Fruit fly (Drosophila melanogaster) whole organism, wandering third instar larva: ENCODE data around the gene Cog2.
A peak's percentile ranks its signal among the peaks of the same experiment; 100 is the strongest.

Source experiments
- Abd-B ChIP-seq: fragments of >200 bp; optimal IDR thresholded peaks from 2 replicates; lab custom pipeline; 2017; ENCODE audit warnings: missing biosample characterization, missing genetic modification characterization
- CG32264 ChIP-seq: fragments of 200-800 bp; sonication (Bioruptor generic); optimal IDR thresholded peaks from 2 replicates; lab custom pipeline; 2016; ENCODE audit warnings: missing biosample characterization, missing genetic modification characterization
- CG9705 ChIP-seq: fragments of 200-800 bp; sonication (Bioruptor generic); optimal IDR thresholded peaks from 2 replicates; lab custom pipeline; 2018; ENCODE audit warnings: missing biosample characterization, mild to moderate bottlenecking, missing genetic modification characterization
- CrebA ChIP-seq: fragments of 200-800 bp; sonication (Bioruptor generic); optimal IDR thresholded peaks from 2 replicates; lab custom pipeline; 2016; ENCODE audit warnings: missing biosample characterization, mild to moderate bottlenecking, missing genetic modification characterization, borderline replicate concordance
- Dif ChIP-seq: fragments of 200-275, 200-300 bp; sonication (Bioruptor generic); optimal IDR thresholded peaks from 2 replicates; lab custom pipeline; 2018; ENCODE audit warnings: missing biosample characterization, missing genetic modification characterization; ENCODE audit not compliant: partially characterized antibody
- GATAd ChIP-seq: sonication (Bioruptor generic); optimal IDR thresholded peaks from 2 replicates; lab custom pipeline; 2016; ENCODE audit warnings: missing biosample characterization, missing genetic modification characterization
- HLH106 ChIP-seq: fragments of 200-800 bp; optimal IDR thresholded peaks from 3 replicates; lab custom pipeline; 2019; ENCODE audit warnings: missing biosample characterization, mild to moderate bottlenecking, missing genetic modification characterization, moderate library complexity
- Hnf4 ChIP-seq: fragments of 200-800 bp; sonication (Bioruptor generic); optimal IDR thresholded peaks from 2 replicates; lab custom pipeline; 2016; ENCODE audit warnings: missing biosample characterization, mild to moderate bottlenecking, missing genetic modification characterization
- Hr78 ChIP-seq: fragments of >200 bp; optimal IDR thresholded peaks from 2 replicates; lab custom pipeline; 2017; ENCODE audit warnings: missing biosample characterization, missing genetic modification characterization
- Hr83 ChIP-seq: fragments of 200-300 bp; sonication (Bioruptor generic); optimal IDR thresholded peaks from 2 replicates; lab custom pipeline; 2016; ENCODE audit warnings: missing biosample characterization, mild to moderate bottlenecking, missing genetic modification characterization, moderate library complexity; ENCODE audit not compliant: poor library complexity, severe bottlenecking
- Mio ChIP-seq: sonication (Bioruptor generic); optimal IDR thresholded peaks from 2 replicates; lab custom pipeline; 2016; ENCODE audit warnings: missing biosample characterization, missing genetic modification characterization
- Myc ChIP-seq: fragments of >200 bp; optimal IDR thresholded peaks from 2 replicates; lab custom pipeline; 2017
- OdsH ChIP-seq: fragments of 200-800 bp; sonication (Bioruptor generic); optimal IDR thresholded peaks from 2 replicates; lab custom pipeline; 2016; ENCODE audit warnings: missing biosample characterization, mild to moderate bottlenecking, missing genetic modification characterization
- Rel ChIP-seq, 2 experiments: fragments of 200-800 bp; sonication (Bioruptor generic) in 1 of 2; optimal IDR thresholded peaks; 2 replicates in 1 of 2; 3 replicates in 1 of 2; lab custom pipeline; 2016 to 2019; ENCODE audit warnings: mild to moderate bottlenecking in 2 of 2, missing biosample characterization in 2 of 2, missing genetic modification characterization in 2 of 2, moderate library complexity in 1 of 2
- Sp1 ChIP-seq: fragments of 200-800 bp; sonication (Bioruptor generic); optimal IDR thresholded peaks from 3 replicates; lab custom pipeline; 2019; ENCODE audit warnings: missing biosample characterization, mild to moderate bottlenecking, missing genetic modification characterization, moderate library complexity
- Vsx2 ChIP-seq: fragments of 200-300, 225-300 bp; sonication (Bioruptor generic); optimal IDR thresholded peaks from 2 replicates; lab custom pipeline; 2018; ENCODE audit warnings: missing biosample characterization, missing genetic modification characterization; ENCODE audit not compliant: partially characterized antibody
- br ChIP-seq: fragments of 200-800 bp; sonication (Bioruptor generic); optimal IDR thresholded peaks from 2 replicates; lab custom pipeline; 2016; ENCODE audit warnings: missing biosample characterization, missing genetic modification characterization
- brk ChIP-seq: fragments of 200-800 bp; sonication (Bioruptor generic); optimal IDR thresholded peaks from 2 replicates; lab custom pipeline; 2016; ENCODE audit warnings: missing biosample characterization, mild to moderate bottlenecking, missing genetic modification characterization
- dl ChIP-seq, 2 experiments: fragments of 175-275, 200-275 bp in 1 of 2; fragments of 200-275 bp in 1 of 2; sonication (Bioruptor generic); optimal IDR thresholded peaks; lab custom pipeline; 2018; ENCODE audit warnings: mild to moderate bottlenecking in 2 of 2, missing biosample characterization in 2 of 2, missing genetic modification characterization in 2 of 2, moderate library complexity in 2 of 2; ENCODE audit not compliant: partially characterized antibody in 2 of 2, insufficient read depth in 1 of 2
- dmrt93B ChIP-seq: fragments of 200-800 bp; sonication (Bioruptor generic); optimal IDR thresholded peaks from 2 replicates; lab custom pipeline; 2018; ENCODE audit warnings: missing biosample characterization, mild to moderate bottlenecking, missing genetic modification characterization
- dsf ChIP-seq: sonication (Bioruptor generic); optimal IDR thresholded peaks from 2 replicates; lab custom pipeline; 2016; ENCODE audit warnings: missing biosample characterization, missing genetic modification characterization, borderline replicate concordance
- foxo ChIP-seq, 2 experiments: fragments of 200-800 bp; sonication (Bioruptor generic); optimal IDR thresholded peaks; 2 replicates in 1 of 2; 3 replicates in 1 of 2; lab custom pipeline; 2016 to 2017; ENCODE audit warnings: missing biosample characterization in 2 of 2, missing genetic modification characterization in 2 of 2
- fru ChIP-seq: fragments of 200-800 bp; sonication (Bioruptor generic); optimal IDR thresholded peaks from 3 replicates; lab custom pipeline; 2016; ENCODE audit warnings: missing biosample characterization, mild to moderate bottlenecking, missing genetic modification characterization
- h ChIP-seq: fragments of 200-800 bp; sonication (Bioruptor generic); optimal IDR thresholded peaks from 3 replicates; lab custom pipeline; 2016; ENCODE audit warnings: missing biosample characterization, mild to moderate bottlenecking, missing genetic modification characterization
- lola ChIP-seq: fragments of >200 bp; optimal IDR thresholded peaks from 2 replicates; lab custom pipeline; 2017; ENCODE audit warnings: missing biosample characterization, missing genetic modification characterization
- pan ChIP-seq: fragments of >200 bp; optimal IDR thresholded peaks from 2 replicates; lab custom pipeline; 2017
- psq ChIP-seq: fragments of 200-800 bp; sonication (Bioruptor generic); optimal IDR thresholded peaks from 3 replicates; lab custom pipeline; 2017; ENCODE audit warnings: missing biosample characterization, mild to moderate bottlenecking, missing genetic modification characterization, moderate library complexity
- rgr ChIP-seq: fragments of 200-800 bp; sonication (Bioruptor generic); optimal IDR thresholded peaks from 3 replicates; lab custom pipeline; 2016; ENCODE audit warnings: missing biosample characterization, mild to moderate bottlenecking, missing genetic modification characterization
- sage ChIP-seq: fragments of 200-800 bp; sonication (Bioruptor generic); optimal IDR thresholded peaks from 2 replicates; lab custom pipeline; 2016; ENCODE audit warnings: missing biosample characterization, mild to moderate bottlenecking, missing genetic modification characterization
- sv ChIP-seq: fragments of 200-800 bp; sonication (Bioruptor generic); optimal IDR thresholded peaks from 3 replicates; lab custom pipeline; 2016; ENCODE audit warnings: missing biosample characterization, missing genetic modification characterization
- usp ChIP-seq: fragments of >200 bp; optimal IDR thresholded peaks from 2 replicates; lab custom pipeline; 2017; ENCODE audit warnings: missing biosample characterization, missing genetic modification characterization
- woc ChIP-seq: sonication (Bioruptor generic); optimal IDR thresholded peaks from 2 replicates; lab custom pipeline; 2016; ENCODE audit warnings: missing biosample characterization, mild to moderate bottlenecking, missing genetic modification characterization

Gene Cog2

DNA sequence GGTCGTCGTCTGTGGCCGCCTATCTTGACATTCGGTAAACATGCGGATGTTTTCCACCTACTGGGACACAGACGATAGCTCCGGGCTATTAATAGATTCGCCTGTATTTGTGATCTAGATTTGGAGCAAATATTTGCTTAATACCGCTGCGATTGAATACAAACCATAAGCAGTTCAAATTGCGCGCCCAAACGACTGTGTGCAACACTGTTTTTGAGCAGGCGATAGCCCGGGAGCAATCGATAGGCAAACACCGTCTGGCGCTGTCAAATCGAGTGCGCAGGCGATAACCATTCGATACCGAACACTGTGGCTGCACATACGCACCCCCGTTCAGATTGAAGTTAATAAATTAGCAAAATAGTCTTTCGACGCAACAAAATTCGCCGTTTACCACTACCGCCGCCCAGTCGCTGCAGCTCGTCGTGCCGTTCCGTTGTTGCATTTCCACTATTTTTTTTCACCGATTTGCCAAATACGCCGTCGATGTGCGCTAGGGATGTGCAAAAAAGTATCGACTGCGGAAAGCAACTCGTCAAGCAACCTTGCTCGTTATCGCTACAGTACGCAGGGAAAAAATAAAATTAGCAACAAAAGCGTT, 46.8 kb upstream of the Cog2 start, which contains the start of gene Atx2:
Atx2 (plus strand) TSS at position 293 of the 601 bp plus-strand sequence.
- TF ChIP-seq fru = peak; percentile 41
- TF ChIP-seq sv (GFP tag; lab: Kevin White, UChicago) = peak; percentile 16
- TF ChIP-seq rgr (GFP tag; lab: Kevin White, UChicago) = peak; percentile 2
- peak; percentile 13 for TF ChIP-seq Myc (lab: Kevin White, UChicago)
- peak; percentile 59 for TF ChIP-seq Hnf4 (GFP tag; lab: Kevin White, UChicago)
- TF ChIP-seq h = peak; percentile 64
- TF ChIP-seq Vsx2 (GFP tag; lab: Kevin White, UChicago) = no peak
- TF ChIP-seq br = peak; percentile 29
- peak; percentile 53 for TF ChIP-seq psq (GFP tag; lab: Kevin White, UChicago)
- no peak for TF ChIP-seq brk (GFP tag; lab: Kevin White, UChicago)
- no peak for TF ChIP-seq Mio
- TF ChIP-seq GATAd (GFP tag; lab: Kevin White, UChicago) = no peak
- no peak for TF ChIP-seq usp
- TF ChIP-seq Sp1 = peak; percentile 17
- no peak for TF ChIP-seq Rel (GFP tag; optimal IDR thresholded peaks at IDR 0.05; lab: Kevin White, UChicago)
- TF ChIP-seq Rel (tag; optimal IDR thresholded peaks at IDR 0.05; lab: Kevin White, UChicago) = no peak
- TF ChIP-seq CG32264 (GFP tag; lab: Kevin White, UChicago) = no peak
- no peak for TF ChIP-seq Abd-B
- peak in 1 of 2 experiments; percentile 50 for TF ChIP-seq foxo (GFP tag; optimal IDR thresholded peaks at IDR 0.05; lab: Kevin White, UChicago)
- TF ChIP-seq OdsH (GFP tag; lab: Kevin White, UChicago) = peak; percentile 35
- peak; percentile 21 for TF ChIP-seq Hr83 (GFP tag; lab: Kevin White, UChicago)
- no peak for TF ChIP-seq lola (GFP tag; lab: Kevin White, UChicago)
- no peak for TF ChIP-seq Dif (GFP tag; lab: Kevin White, UChicago)
- TF ChIP-seq dl (GFP tag; optimal IDR thresholded peaks at IDR 0.05; lab: Kevin White, UChicago; ENCODE audit: insufficient read depth in 1 of 2, partially characterized antibody in 2 of 2) = no peak
- no peak for TF ChIP-seq dsf (GFP tag; lab: Kevin White, UChicago)
- TF ChIP-seq dmrt93B (GFP tag; lab: Kevin White, UChicago) = peak; percentile 17
- no peak for TF ChIP-seq sage
- TF ChIP-seq HLH106 (tag; lab: Kevin White, UChicago) = peak; percentile 14
- no peak for TF ChIP-seq woc

DNA sequence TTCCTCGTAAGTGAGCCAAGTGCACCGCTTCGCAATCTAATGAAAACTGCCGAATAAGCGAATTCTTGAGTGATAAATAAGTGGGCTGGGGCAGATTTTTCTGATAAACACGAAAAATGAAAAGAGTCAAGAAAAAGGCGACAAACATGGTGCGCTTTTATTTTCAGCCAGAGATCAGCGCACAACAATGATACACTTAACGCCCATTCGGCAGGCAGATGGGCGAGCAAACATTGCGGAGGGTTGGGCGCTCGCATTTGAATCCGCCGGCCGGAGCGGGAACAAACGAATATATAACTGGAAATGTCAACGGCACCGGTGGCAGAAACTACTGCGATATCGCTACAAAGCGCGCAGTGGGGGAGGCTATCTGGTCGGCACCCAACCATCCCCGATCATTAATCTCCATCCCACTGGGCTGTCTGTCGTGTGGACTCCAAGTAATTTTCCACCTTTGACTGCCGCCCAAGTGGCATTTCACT, 45.6 kb upstream of the Cog2 start, which contains the start of gene CG6125:
CG6125 (minus strand) TSS at position 51 of the 482 bp plus-strand sequence.
- TF ChIP-seq Hr83 (GFP tag; lab: Kevin White, UChicago) (no peak), dl (GFP tag; optimal IDR thresholded peaks at IDR 0.05; lab: Kevin White, UChicago; ENCODE audit: insufficient read depth in 1 of 2, partially characterized antibody in 2 of 2) (no peak), CG32264 (GFP tag; lab: Kevin White, UChicago) (no peak), Hnf4 (GFP tag; lab: Kevin White, UChicago) (no peak), OdsH (GFP tag; lab: Kevin White, UChicago) (no peak), Abd-B (no peak), CrebA (no peak), brk (GFP tag; lab: Kevin White, UChicago) (no peak), fru (no peak), CG9705 (no peak)

DNA sequence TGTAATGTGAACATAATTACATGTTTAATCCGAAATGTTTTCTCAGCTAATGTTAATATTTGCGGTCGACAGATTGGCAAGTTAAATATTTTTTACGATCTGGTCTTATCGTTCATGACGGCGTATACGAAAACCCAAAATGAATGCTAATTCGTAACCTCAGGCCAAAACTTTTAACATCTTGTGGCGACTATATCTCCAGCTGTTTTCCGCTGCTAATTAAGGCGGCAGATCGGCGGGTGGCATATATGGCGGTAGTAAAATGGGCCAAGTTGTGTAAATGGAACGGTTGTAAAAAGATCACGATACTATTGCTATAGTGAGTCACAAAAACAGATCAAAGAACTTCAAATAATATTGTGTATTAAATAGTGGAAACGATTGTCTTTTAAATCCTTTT, 44.9 kb upstream of the Cog2 start:
- TF ChIP-seq foxo (GFP tag; optimal IDR thresholded peaks at IDR 0.05; lab: Kevin White, UChicago) (no peak), Myc (lab: Kevin White, UChicago) (no peak), CG9705 (no peak), sv (GFP tag; lab: Kevin White, UChicago) (no peak), pan (lab: Kevin White, UChicago) (no peak), OdsH (GFP tag; lab: Kevin White, UChicago) (no peak), brk (GFP tag; lab: Kevin White, UChicago) (no peak), dsf (GFP tag; lab: Kevin White, UChicago) (no peak), rgr (GFP tag; lab: Kevin White, UChicago) (no peak), dmrt93B (GFP tag; lab: Kevin White, UChicago) (no peak), psq (GFP tag; lab: Kevin White, UChicago) (no peak), br (no peak), Hr78 (no peak), Rel (GFP tag; optimal IDR thresholded peaks at IDR 0.05; lab: Kevin White, UChicago) (no peak), Rel (tag; optimal IDR thresholded peaks at IDR 0.05; lab: Kevin White, UChicago) (no peak), GATAd (GFP tag; lab: Kevin White, UChicago) (no peak)
